Worm (Caenorhabditis elegans): Measurements from ENCODE around the gene C49C3.11.

C49C3.11 gene

ce11 chrIV:17383046-17383445 lies 39.5 kb downstream of the C49C3.11 start, which contains the start of gene C30H6.12:
Gene C30H6.12 (plus strand): TSS chrIV:17383346.
- no peak for TF ChIP-seq ceh-18 (tag; optimal IDR thresholded peaks at IDR 0.05)
- TF ChIP-seq tbx-7 (tag; optimal IDR thresholded peaks at IDR 0.05): no peak
- no peak for TF ChIP-seq sox-2 (GFP tag; IDR thresholded peaks at IDR 0.05)
- no peak for TF ChIP-seq ceh-22 (tag; optimal IDR thresholded peaks at IDR 0.05)
- TF ChIP-seq mec-3 (tag; optimal IDR thresholded peaks at IDR 0.05; ENCODE audit: borderline replicate concordance): no peak
- no peak for TF ChIP-seq K02D7.2 (tag; optimal IDR thresholded peaks at IDR 0.05)
- TF ChIP-seq hlh-6 (tag; optimal IDR thresholded peaks at IDR 0.05): no peak
- no peak for TF ChIP-seq lim-6 (tag; optimal IDR thresholded peaks at IDR 0.05)

- TF ChIP-seq ztf-16 (tag; optimal IDR thresholded peaks at IDR 0.05) (no peak), zip-5 (tag; optimal IDR thresholded peaks at IDR 0.05) (no peak), K02D7.2 (tag; optimal IDR thresholded peaks at IDR 0.05) (no peak), ama-1 (optimal IDR thresholded peaks at IDR 0.05) (no peak), ref-2 (tag; optimal IDR thresholded peaks at IDR 0.05) (no peak), elt-2 (tag; optimal IDR thresholded peaks at IDR 0.05) (no peak), unc-86 (tag; optimal IDR thresholded peaks at IDR 0.05) (no peak), hlh-8 (tag; optimal IDR thresholded peaks at IDR 0.05) (no peak), sox-2 (GFP tag; IDR thresholded peaks at IDR 0.05) (no peak), fkh-6 (tag; optimal IDR thresholded peaks at IDR 0.05) (no peak), sdc-2 (tag; optimal IDR thresholded peaks at IDR 0.05) (no peak), odd-2 (tag; optimal IDR thresholded peaks at IDR 0.05) (no peak), gmeb-2 (tag; optimal IDR thresholded peaks at IDR 0.05) (no peak), dve-1 (tag; optimal IDR thresholded peaks at IDR 0.05) (no peak), ceh-9 (tag; optimal IDR thresholded peaks at IDR 0.05) (no peak), che-1 (tag; optimal IDR thresholded peaks at IDR 0.05) (no peak), fkh-10 (GFP tag; optimal IDR thresholded peaks at IDR 0.05) (no peak), Y22D7AL.16 (tag; optimal IDR thresholded peaks at IDR 0.05) (no peak), pqm-1 (tag; optimal IDR thresholded peaks at IDR 0.05) (no peak)
Measured at ce11 chrIV:17387442-17387967, 43.9 kb downstream of the C49C3.11 start, which contains the start of gene T02D1.8. Gene T02D1.8 (minus strand): TSS chrIV:17387492.
